Fruit fly (Drosophila melanogaster) whole organism, prepupa: ENCODE measurements around the gene mfrn.

Source experiments
- CG10631 ChIP-seq: fragments of 200-800 bp; sonication (Bioruptor generic); optimal IDR thresholded peaks from 2 replicates; lab custom pipeline; 2016; ENCODE audit warnings: missing biosample characterization, missing genetic modification characterization
- CG10669 ChIP-seq: fragments of 200-800 bp; sonication (Bioruptor generic); optimal IDR thresholded peaks from 3 replicates; lab custom pipeline; 2018; ENCODE audit warnings: missing biosample characterization, mild to moderate bottlenecking, missing genetic modification characterization, moderate library complexity
- CG11294 ChIP-seq: fragments of 200-800 bp; sonication (Bioruptor generic); IDR thresholded peaks from 2 replicates; pipeline ENCODE4 v1.3.6; 2022; ENCODE audit warnings: missing biosample characterization, missing genetic modification characterization
- CG11762 ChIP-seq: fragments of 200-800 bp; sonication (Bioruptor generic); optimal IDR thresholded peaks from 3 replicates; lab custom pipeline; 2016; ENCODE audit warnings: missing biosample characterization, missing genetic modification characterization; ENCODE audit not compliant: insufficient read depth
- CG11902 ChIP-seq: fragments of 200-800 bp; sonication (Bioruptor generic); optimal IDR thresholded peaks from 3 replicates; lab custom pipeline; 2016; ENCODE audit warnings: missing biosample characterization, missing genetic modification characterization
- CG15336 ChIP-seq: fragments of 200-800 bp; sonication (Bioruptor generic); IDR thresholded peaks from 2 replicates; pipeline ENCODE4 v1.3.6; 2022; ENCODE audit warnings: missing biosample characterization, missing genetic modification characterization
- CG3032 ChIP-seq: fragments of 200-800 bp; optimal IDR thresholded peaks from 2 replicates; lab custom pipeline; 2019; ENCODE audit warnings: missing biosample characterization, mild to moderate bottlenecking, missing genetic modification characterization, moderate library complexity
- CG31627 ChIP-seq: fragments of 200-800 bp; sonication (Bioruptor generic); optimal IDR thresholded peaks from 3 replicates; lab custom pipeline; 2016; ENCODE audit warnings: missing biosample characterization, missing genetic modification characterization
- CG32006 ChIP-seq: fragments of 200-800 bp; sonication (Bioruptor generic); optimal IDR thresholded peaks from 3 replicates; lab custom pipeline; 2017; ENCODE audit warnings: missing biosample characterization, mild to moderate bottlenecking, missing genetic modification characterization
- CG34406 ChIP-seq: fragments of 200-800 bp; sonication (Bioruptor generic); optimal IDR thresholded peaks from 3 replicates; lab custom pipeline; 2016; ENCODE audit warnings: missing biosample characterization, missing genetic modification characterization
- CG3919 ChIP-seq: fragments of 200-800 bp; sonication (Bioruptor generic); optimal IDR thresholded peaks from 3 replicates; lab custom pipeline; 2016; ENCODE audit warnings: missing biosample characterization, missing genetic modification characterization
- CG6163 ChIP-seq: fragments of 200-800 bp; sonication (Bioruptor generic); IDR thresholded peaks from 3 replicates; pipeline ENCODE4 v1.3.6; 2022; ENCODE audit warnings: missing biosample characterization, missing genetic modification characterization
- CG6276 ChIP-seq: fragments of 200-800 bp; sonication (Bioruptor generic); optimal IDR thresholded peaks from 2 replicates; lab custom pipeline; 2017; ENCODE audit warnings: missing biosample characterization, mild to moderate bottlenecking, missing genetic modification characterization
- CG6792 ChIP-seq: fragments of 200-800 bp; sonication (Bioruptor generic); optimal IDR thresholded peaks from 3 replicates; lab custom pipeline; 2016; ENCODE audit warnings: missing biosample characterization, missing genetic modification characterization
- CG6808 ChIP-seq: fragments of 200-800 bp; sonication (Bioruptor generic); optimal IDR thresholded peaks from 3 replicates; lab custom pipeline; 2017; ENCODE audit warnings: missing biosample characterization, missing genetic modification characterization, mild to moderate bottlenecking, moderate library complexity, missing genetic modification reagents
- CG6854 ChIP-seq: fragments of 200-800 bp; sonication (Bioruptor generic); optimal IDR thresholded peaks from 2 replicates; lab custom pipeline; 2017; ENCODE audit warnings: missing biosample characterization, mild to moderate bottlenecking, missing genetic modification characterization
- CG8119 ChIP-seq: fragments of 200-800 bp; sonication (Bioruptor generic); IDR thresholded peaks from 3 replicates; pipeline ENCODE4 v1.3.6; 2022; ENCODE audit warnings: missing biosample characterization, missing genetic modification characterization
- CG8632 ChIP-seq: fragments of 200-800 bp; sonication (Bioruptor generic); optimal IDR thresholded peaks from 3 replicates; lab custom pipeline; 2016; ENCODE audit warnings: missing biosample characterization, missing genetic modification characterization
- Eip75B ChIP-seq: fragments of 200-800 bp; sonication (Bioruptor generic); optimal IDR thresholded peaks from 3 replicates; lab custom pipeline; 2016; ENCODE audit warnings: missing biosample characterization, missing genetic modification characterization
- Eip78C ChIP-seq: fragments of 200-800 bp; sonication (Bioruptor generic); peaks from one replicate; lab custom pipeline; 2016; ENCODE audit warnings: missing biosample characterization, missing genetic modification characterization
- Eip93F ChIP-seq: fragments of 200-800 bp; sonication (Bioruptor generic); optimal IDR thresholded peaks from 2 replicates; lab custom pipeline; 2016; ENCODE audit warnings: missing biosample characterization, mild to moderate bottlenecking, missing genetic modification characterization
- Ets96B ChIP-seq: fragments of 200-800 bp; optimal IDR thresholded peaks from 2 replicates; lab custom pipeline; 2019; ENCODE audit warnings: missing biosample characterization, mild to moderate bottlenecking, missing genetic modification characterization, moderate library complexity
- Gug ChIP-seq: fragments of 200-800 bp; sonication (Bioruptor generic); IDR thresholded peaks from 2 replicates; pipeline ENCODE4 v1.3.6; 2022; ENCODE audit warnings: missing biosample characterization, missing genetic modification characterization
- Hr4 ChIP-seq: fragments of 200-800 bp; sonication (Bioruptor generic); optimal IDR thresholded peaks from 3 replicates; lab custom pipeline; 2016; ENCODE audit warnings: missing biosample characterization, missing genetic modification characterization
- Lpt ChIP-seq: fragments of 200-800 bp; sonication (Bioruptor generic); optimal IDR thresholded peaks from 3 replicates; lab custom pipeline; 2016; ENCODE audit warnings: missing biosample characterization, missing genetic modification characterization
- Met ChIP-seq: fragments of 200-800 bp; sonication (Bioruptor generic); optimal IDR thresholded peaks from 3 replicates; lab custom pipeline; 2016; ENCODE audit warnings: missing biosample characterization, missing genetic modification characterization
- OdsH ChIP-seq: fragments of 200-800 bp; sonication (Bioruptor generic); optimal IDR thresholded peaks from 3 replicates; lab custom pipeline; 2016; ENCODE audit warnings: missing biosample characterization, missing genetic modification characterization
- Smox ChIP-seq: fragments of 200-800 bp; sonication (Bioruptor generic); optimal IDR thresholded peaks from 3 replicates; lab custom pipeline; 2016; ENCODE audit warnings: missing biosample characterization, missing genetic modification characterization
- Sox14 ChIP-seq: fragments of 200-800 bp; sonication (Bioruptor generic); optimal IDR thresholded peaks from 3 replicates; lab custom pipeline; 2016; ENCODE audit warnings: missing biosample characterization, missing genetic modification characterization
- Sox15 ChIP-seq: fragments of 200-800 bp; sonication (Bioruptor generic); optimal IDR thresholded peaks from 3 replicates; lab custom pipeline; 2016; ENCODE audit warnings: missing biosample characterization, missing genetic modification characterization
- acj6 ChIP-seq: fragments of 200-800 bp; sonication (Bioruptor generic); optimal IDR thresholded peaks from 3 replicates; lab custom pipeline; 2016; ENCODE audit warnings: missing biosample characterization, missing genetic modification characterization
- dac ChIP-seq: fragments of 200-800 bp; sonication (Bioruptor generic); optimal IDR thresholded peaks from 2 replicates; lab custom pipeline; 2017; ENCODE audit warnings: missing biosample characterization, mild to moderate bottlenecking, missing genetic modification characterization
- eg ChIP-seq: fragments of 200-800 bp; sonication (Bioruptor generic); IDR thresholded peaks from 3 replicates; pipeline ENCODE4 v1.3.6; 2022; ENCODE audit warnings: missing biosample characterization, missing genetic modification characterization
- esn ChIP-seq: fragments of 200-800 bp; sonication (Bioruptor generic); optimal IDR thresholded peaks from 2 replicates; lab custom pipeline; 2016; ENCODE audit warnings: missing biosample characterization, mild to moderate bottlenecking, missing genetic modification characterization, moderate library complexity
- fd59A ChIP-seq: fragments of 200-800 bp; sonication (Bioruptor generic); optimal IDR thresholded peaks from 2 replicates; lab custom pipeline; 2017; ENCODE audit warnings: missing biosample characterization, mild to moderate bottlenecking, missing genetic modification characterization, missing genetic modification reagents
- fd85E ChIP-seq: fragments of 200-800 bp; sonication (Bioruptor generic); optimal IDR thresholded peaks from 3 replicates; lab custom pipeline; 2016; ENCODE audit warnings: missing biosample characterization, missing genetic modification characterization
- net ChIP-seq: fragments of 200-800 bp; sonication (Bioruptor generic); optimal IDR thresholded peaks from 3 replicates; lab custom pipeline; 2016; ENCODE audit warnings: missing biosample characterization, missing genetic modification characterization
- pdm3 ChIP-seq: fragments of 200-800 bp; sonication (Bioruptor generic); optimal IDR thresholded peaks from 3 replicates; lab custom pipeline; 2016; ENCODE audit warnings: missing biosample characterization, missing genetic modification characterization
- salr ChIP-seq, 2 experiments: fragments of 200-800 bp; sonication (Bioruptor generic); optimal IDR thresholded peaks; 3 replicates each; lab custom pipeline; 2016 to 2018; ENCODE audit warnings: missing biosample characterization in 2 of 2, missing genetic modification characterization in 2 of 2, mild to moderate bottlenecking in 1 of 2
- spab ChIP-seq: fragments of 200-800 bp; sonication (Bioruptor generic); optimal IDR thresholded peaks from 2 replicates; lab custom pipeline; 2017; ENCODE audit warnings: missing biosample characterization, mild to moderate bottlenecking, missing genetic modification characterization, missing genetic modification reagents
- svp ChIP-seq: fragments of 200-800 bp; sonication (Bioruptor generic); peaks from one replicate; lab custom pipeline; 2016; ENCODE audit warnings: missing biosample characterization, missing genetic modification characterization
- topi ChIP-seq: fragments of 200-800 bp; sonication (Bioruptor generic); optimal IDR thresholded peaks from 3 replicates; lab custom pipeline; 2016; ENCODE audit warnings: missing biosample characterization, missing genetic modification characterization

The mfrn gene

DNA sequence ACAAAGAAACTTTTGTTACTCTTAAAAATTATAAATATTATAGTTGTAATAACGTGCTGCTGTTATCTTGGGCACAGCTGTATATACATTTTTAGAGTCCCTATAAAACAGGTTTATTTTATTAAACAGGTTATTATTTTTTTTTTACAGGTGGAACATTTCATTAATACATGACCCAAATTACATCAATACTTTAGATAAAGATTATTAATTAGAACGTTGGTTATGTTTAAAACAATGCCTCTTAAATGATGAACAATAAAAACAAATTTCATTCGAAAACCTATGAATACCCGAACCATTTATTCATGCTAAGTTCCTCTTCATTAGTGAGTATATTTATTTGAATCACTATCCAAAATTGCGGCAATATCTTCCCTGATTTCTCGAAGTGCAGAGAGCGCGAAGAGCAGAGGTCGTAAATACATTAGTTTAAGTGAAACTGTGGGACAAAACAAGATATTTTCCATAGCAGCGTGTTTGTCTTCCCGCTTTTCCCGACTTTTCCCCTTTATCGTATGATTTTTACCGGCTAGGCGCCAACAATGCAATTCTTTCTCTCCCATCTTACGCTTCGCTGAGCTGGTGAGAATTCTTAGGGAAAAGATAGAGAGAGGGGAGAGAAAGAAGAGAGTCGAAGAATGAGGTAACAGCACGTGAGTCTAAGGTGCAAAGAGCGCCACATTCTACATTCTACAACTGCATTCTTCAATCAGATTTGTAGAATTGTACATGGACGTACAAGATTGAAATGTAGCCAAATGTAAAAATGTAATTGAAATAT is 41.0 kb upstream of the mfrn start (continued):
- TF ChIP-seq CG8119 (GFP tag; lab: Robert Waterston, UW): peak; percentile 53; the same call in 2 of the 3 replicates
- TF ChIP-seq, all 60 proteins: peak for 35

- peak; percentile 60 for TF ChIP-seq CG11294 (GFP tag; lab: Robert Waterston, UW)
- no peak for TF ChIP-seq Smox (GFP tag; lab: Kevin White, UChicago)
- TF ChIP-seq CG8632 (GFP tag; lab: Kevin White, UChicago): no peak
- TF ChIP-seq Eip78C: peak; percentile 69
- peak; percentile 36; the same call in 1 of the 3 replicates for TF ChIP-seq CG6163 (GFP tag; lab: Robert Waterston, UW)
- peak; percentile 42 for TF ChIP-seq Gug (GFP tag; lab: Robert Waterston, UW)
- TF ChIP-seq eg (GFP tag; lab: Robert Waterston, UW): peak; percentile 45; the same call in 2 of the 3 replicates
- peak; percentile 16 for TF ChIP-seq pdm3 (GFP tag; lab: Kevin White, UChicago)
- TF ChIP-seq Lpt (GFP tag; lab: Kevin White, UChicago): no peak
Observed at dm6 chr3R:27988189-27988588, 40.4 kb upstream of the mfrn start, which contains the start of gene betaTub97EF. betaTub97EF (minus strand) TSS chr3R:27988384.

DNA sequence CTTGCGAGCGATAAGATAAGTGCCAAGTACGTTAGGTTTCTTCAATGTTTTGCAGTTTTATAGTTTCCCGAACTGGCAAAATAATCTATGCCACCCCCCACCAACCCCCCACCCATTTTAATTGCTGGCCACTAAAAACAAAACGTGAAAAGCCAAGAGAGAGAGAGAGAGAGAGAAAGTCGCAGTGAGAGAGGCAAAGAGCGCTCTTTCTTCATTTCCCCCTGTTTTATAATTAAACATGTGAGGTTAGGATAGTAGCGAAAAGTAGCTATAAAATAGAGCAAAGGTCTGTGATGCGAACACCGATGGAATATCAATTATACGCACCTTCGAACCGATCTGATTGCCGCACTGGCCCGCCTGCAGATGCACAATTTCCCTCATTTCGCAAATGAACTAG is 40.0 kb upstream of the mfrn start:
- no peak for TF ChIP-seq CG6163 (GFP tag; lab: Robert Waterston, UW)
- TF ChIP-seq Eip75B (GFP tag; lab: Kevin White, UChicago): no peak

dm6 chr3R:27987329-27987728 is 39.5 kb upstream of the mfrn start:
- peak; percentile 3 for TF ChIP-seq Eip75B (GFP tag; lab: Kevin White, UChicago)
- peak; percentile 56 for TF ChIP-seq svp (GFP tag; lab: Kevin White, UChicago)
- TF ChIP-seq CG6854 (GFP tag; lab: Kevin White, UChicago): no peak
- no peak for TF ChIP-seq CG11902 (GFP tag; lab: Kevin White, UChicago)
- peak; percentile 57; the same call in 1 of the 2 replicates for TF ChIP-seq CG11294 (GFP tag; lab: Robert Waterston, UW)
- TF ChIP-seq Hr4 (GFP tag; lab: Kevin White, UChicago): peak; percentile 61
- peak; percentile 60 for TF ChIP-seq OdsH (GFP tag; lab: Kevin White, UChicago)
- peak; percentile 84 for TF ChIP-seq CG32006 (GFP tag; lab: Kevin White, UChicago)
- TF ChIP-seq CG34406: peak; percentile 7
- TF ChIP-seq fd59A (GFP tag; lab: Kevin White, UChicago): no peak
- peak; percentile 42 for TF ChIP-seq CG6276 (GFP tag; lab: Kevin White, UChicago)
- TF ChIP-seq CG6163 (GFP tag; lab: Robert Waterston, UW): peak; percentile 62; the same call in 1 of the 3 replicates
- TF ChIP-seq CG8119 (GFP tag; lab: Robert Waterston, UW): peak; percentile 86
- no peak for TF ChIP-seq CG3032 (tag; lab: Kevin White, UChicago)
- peak; percentile 32 for TF ChIP-seq CG10669 (GFP tag; lab: Kevin White, UChicago)
- TF ChIP-seq CG8632 (GFP tag; lab: Kevin White, UChicago): peak; percentile 46
- peak; percentile 75 for TF ChIP-seq eg (GFP tag; lab: Robert Waterston, UW)
- peak; percentile 88 for TF ChIP-seq CG15336 (GFP tag; lab: Robert Waterston, UW)
- TF ChIP-seq Eip93F (GFP tag; lab: Kevin White, UChicago): no peak
- TF ChIP-seq Ets96B (tag; lab: Kevin White, UChicago): peak; percentile 27
- peak; percentile 13 for TF ChIP-seq CG11762 (GFP tag; lab: Kevin White, UChicago)
- TF ChIP-seq Met (GFP tag; lab: Kevin White, UChicago): no peak
- peak; percentile 9 for TF ChIP-seq Sox15 (GFP tag; lab: Kevin White, UChicago)
- peak; percentile 51 for TF ChIP-seq CG10631
- peak; percentile 44 for TF ChIP-seq pdm3 (GFP tag; lab: Kevin White, UChicago)
- TF ChIP-seq fd85E (GFP tag; lab: Kevin White, UChicago): no peak
- no peak for TF ChIP-seq spab (GFP tag; lab: Kevin White, UChicago)
- peak in 1 of 2 experiments; percentile 52 for TF ChIP-seq salr (GFP tag; optimal IDR thresholded peaks at IDR 0.05; lab: Kevin White, UChicago)
- TF ChIP-seq net: peak; percentile 31
- TF ChIP-seq esn (GFP tag; lab: Kevin White, UChicago): no peak
- no peak for TF ChIP-seq CG31627 (GFP tag; lab: Kevin White, UChicago)
- TF ChIP-seq Sox14: peak; percentile 10
- no peak for TF ChIP-seq CG6808 (GFP tag; lab: Kevin White, UChicago)
- TF ChIP-seq dac (GFP tag; lab: Kevin White, UChicago): peak; percentile 43
- peak; percentile 24 for TF ChIP-seq Lpt (GFP tag; lab: Kevin White, UChicago)
- peak; percentile 49 for TF ChIP-seq acj6 (GFP tag; lab: Kevin White, UChicago)
- peak; percentile 49 for TF ChIP-seq CG3919
- TF ChIP-seq Smox (GFP tag; lab: Kevin White, UChicago): peak; percentile 30
- TF ChIP-seq CG6792 (GFP tag; lab: Kevin White, UChicago): peak; percentile 40
- TF ChIP-seq Eip78C: peak; percentile 80
- peak; percentile 32 for TF ChIP-seq topi (GFP tag; lab: Kevin White, UChicago)
